Worm (Caenorhabditis elegans): Measurements from ENCODE around the gene ZK550.2.

ce11 chrIV:17281060-17282021, 36.0 kb downstream of the ZK550.2 start:
- TF ChIP-seq flt-1 (GFP tag; IDR thresholded peaks at IDR 0.05) = no peak
- no peak for TF ChIP-seq ztf-23 (GFP tag; IDR thresholded peaks at IDR 0.05)
- TF ChIP-seq ztf-29 (GFP tag; IDR thresholded peaks at IDR 0.05) = no peak
- TF ChIP-seq T22C8.4 (GFP tag; IDR thresholded peaks at IDR 0.05) = no peak
- no peak for TF ChIP-seq tab-1 (GFP tag; IDR thresholded peaks at IDR 0.05)
- TF ChIP-seq cog-1 (tag; optimal IDR thresholded peaks at IDR 0.05) = no peak
- no peak for TF ChIP-seq ref-1 (GFP tag; conservative IDR thresholded peaks at IDR 0.05)
- TF ChIP-seq klf-2 (GFP tag; conservative IDR thresholded peaks at IDR 0.05) = no peak
